Fruit fly (Drosophila melanogaster): ENCODE data around the gene CG32536.

The CG32536 gene

dm6 chrX:19306531-19306930, 29.8 kb upstream of the CG32536 start (continued):
- TF ChIP-seq kni (GFP tag; optimal IDR thresholded peaks at IDR 0.05) (no peak), dysf (GFP tag; IDR thresholded peaks at IDR 0.05) (no peak), CG3726 (GFP tag; IDR thresholded peaks at IDR 0.05) (no peak), CG13123 (GFP tag; optimal IDR thresholded peaks at IDR 0.05) (no peak), CG12744 (GFP tag; optimal IDR thresholded peaks at IDR 0.05) (no peak), hkb (optimal IDR thresholded peaks at IDR 0.05) (no peak), hkb (GFP tag; IDR thresholded peaks at IDR 0.05) (no peak), Chrac-16 (GFP tag; optimal IDR thresholded peaks at IDR 0.05) (no peak), scrt (GFP tag; optimal IDR thresholded peaks at IDR 0.05) (peak; percentile 19), CG32772 (GFP tag; IDR thresholded peaks at IDR 0.05) (no peak), CG31224 (GFP tag; IDR thresholded peaks at IDR 0.05) (no peak), Blimp-1 (GFP tag; optimal IDR thresholded peaks at IDR 0.05) (no peak), CG7839 (tag; optimal IDR thresholded peaks at IDR 0.05) (peak; percentile 23), D19B (GFP tag; optimal IDR thresholded peaks at IDR 0.05) (no peak), Taf1 (GFP tag; IDR thresholded peaks at IDR 0.05) (no peak), CG8359 (GFP tag; optimal IDR thresholded peaks at IDR 0.05; ENCODE audit: borderline replicate concordance) (no peak), CG12659 (GFP tag; optimal IDR thresholded peaks at IDR 0.05) (peak; percentile 12), gro (GFP tag; optimal IDR thresholded peaks at IDR 0.05) (no peak), Fer3 (tag; optimal IDR thresholded peaks at IDR 0.05) (peak; percentile 22), Ada2b (GFP tag; IDR thresholded peaks at IDR 0.05) (no peak), CG7987 (GFP tag; optimal IDR thresholded peaks at IDR 0.05) (peak; percentile 42), HHEX (GFP tag; optimal IDR thresholded peaks at IDR 0.05) (peak; percentile 16), Mad (GFP tag; optimal IDR thresholded peaks at IDR 0.05) (no peak), PHDP (tag; optimal IDR thresholded peaks at IDR 0.05) (peak; percentile 40), CG12299 (tag; optimal IDR thresholded peaks at IDR 0.05) (no peak), CG17912 (GFP tag; optimal IDR thresholded peaks at IDR 0.05) (peak; percentile 36), exex (tag; optimal IDR thresholded peaks at IDR 0.05) (peak; percentile 63), CG1024 (GFP tag; IDR thresholded peaks at IDR 0.05) (no peak), CG32532 (GFP tag; IDR thresholded peaks at IDR 0.05) (no peak), CG3281 (GFP tag; optimal IDR thresholded peaks at IDR 0.05) (peak; percentile 50), chn (GFP tag; optimal IDR thresholded peaks at IDR 0.05) (no peak), CG11456 (GFP tag; IDR thresholded peaks at IDR 0.05) (0 out of 3 replicates have a peak, but pooled peaks have one; percentile 17), CG15269 (tag; optimal IDR thresholded peaks at IDR 0.05) (peak; percentile 63), br (optimal IDR thresholded peaks at IDR 0.05) (no peak), CG9215 (GFP tag; IDR thresholded peaks at IDR 0.05) (no peak), ci (GFP tag; IDR thresholded peaks at IDR 0.05) (no peak), CG17186 (GFP tag; optimal IDR thresholded peaks at IDR 0.05) (no peak), jumu (GFP tag; optimal IDR thresholded peaks at IDR 0.05) (no peak), CG34376 (GFP tag; optimal IDR thresholded peaks at IDR 0.05) (peak; percentile 11), slbo (GFP tag; IDR thresholded peaks at IDR 0.05) (0 out of 2 replicates have a peak, but pooled peaks have one; percentile 16), bsh (GFP tag; optimal IDR thresholded peaks at IDR 0.05) (peak in 1 of 2 experiments; percentile 4), slou (GFP tag; optimal IDR thresholded peaks at IDR 0.05) (no peak), grau (tag; optimal IDR thresholded peaks at IDR 0.05) (peak; percentile 31), CG4820 (GFP tag; optimal IDR thresholded peaks at IDR 0.05) (no peak), Max (GFP tag; optimal IDR thresholded peaks at IDR 0.05) (no peak), CG15011 (GFP tag; optimal IDR thresholded peaks at IDR 0.05) (peak; percentile 1), CG10565 (GFP tag; optimal IDR thresholded peaks at IDR 0.05) (no peak), Hr78 (GFP tag; optimal IDR thresholded peaks at IDR 0.05) (no peak), CG7271 (tag; optimal IDR thresholded peaks at IDR 0.05) (no peak), ranshi (GFP tag; IDR thresholded peaks at IDR 0.05) (no peak), CG12942 (GFP tag; optimal IDR thresholded peaks at IDR 0.05) (no peak), BtbVII (GFP tag; optimal IDR thresholded peaks at IDR 0.05) (peak; percentile 38)

Measured in whole organism, embryonic.